Fruit fly (Drosophila melanogaster) whole organism, wandering third instar larva: Measurements from ENCODE around the gene CG18765.

Experiments
- CG32264 ChIP-seq: fragments of 200-800 bp; sonication (Bioruptor generic); optimal IDR thresholded peaks from 2 replicates; lab custom pipeline; 2016; ENCODE audit warnings: missing biosample characterization, missing genetic modification characterization
- Mio ChIP-seq: sonication (Bioruptor generic); optimal IDR thresholded peaks from 2 replicates; lab custom pipeline; 2016; ENCODE audit warnings: missing biosample characterization, missing genetic modification characterization

DNA sequence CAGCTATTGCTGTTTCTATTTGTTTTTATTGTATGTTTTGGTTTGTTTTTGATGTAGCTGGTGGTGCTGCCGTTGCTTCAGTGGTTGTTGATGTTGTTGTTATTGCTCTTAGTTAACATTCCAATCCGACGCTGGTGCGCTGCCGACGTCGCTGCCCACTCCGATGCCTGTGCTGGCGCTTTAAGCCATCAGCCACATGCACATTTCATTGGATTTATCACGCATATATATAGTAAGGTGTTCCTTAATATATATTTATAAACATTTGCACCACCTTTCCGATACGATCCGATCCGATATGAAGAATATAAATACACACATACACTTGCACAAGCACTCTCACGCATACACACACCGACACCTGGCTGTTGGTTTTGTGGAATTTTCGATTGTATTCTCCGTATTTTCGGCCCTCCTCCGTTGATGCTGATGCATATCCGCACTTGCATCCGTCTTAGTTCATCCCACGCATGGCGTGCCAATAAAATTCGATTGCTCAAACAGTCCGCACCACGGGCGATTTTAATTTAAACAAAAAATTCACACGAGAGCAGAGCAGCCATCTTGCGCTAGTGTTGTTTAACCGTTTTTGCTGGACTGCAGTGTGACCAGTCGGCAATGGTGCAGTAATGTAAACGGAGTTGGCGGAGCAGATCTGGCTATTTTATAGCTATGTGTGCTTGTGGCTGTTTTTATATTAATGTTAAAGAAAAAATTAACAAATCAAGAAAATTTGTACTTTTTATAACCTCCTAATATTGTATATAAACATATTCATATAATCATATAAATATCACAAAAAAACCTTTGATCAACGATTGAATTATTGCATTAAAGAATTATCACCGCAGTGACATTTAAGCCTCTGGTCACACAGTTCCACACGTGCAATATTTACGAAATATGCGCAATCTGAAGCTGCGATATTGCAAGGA is 41.2 kb downstream of the CG18765 start, which contains the start of the genes Csk and Elp1:
- no peak for TF ChIP-seq Mio
- no peak for TF ChIP-seq CG32264
